Worm (Caenorhabditis elegans): Measurements from ENCODE around the gene C03H5.6.

ce11 chrII:370394-370793 lies 28.8 kb downstream of the C03H5.6 start:
- TF ChIP-seq nhr-28 (tag; optimal IDR thresholded peaks at IDR 0.05), result no peak
- TF ChIP-seq skn-1 (tag; optimal IDR thresholded peaks at IDR 0.05), result no peak
- no peak for TF ChIP-seq nhr-12 (tag; optimal IDR thresholded peaks at IDR 0.05)
- TF ChIP-seq snpc-4 (tag; optimal IDR thresholded peaks at IDR 0.05), result no peak
- TF ChIP-seq elt-3 (tag; optimal IDR thresholded peaks at IDR 0.05), result no peak
- no peak for TF ChIP-seq ztf-4 (tag; optimal IDR thresholded peaks at IDR 0.05)
- TF ChIP-seq aly-2 (tag; optimal IDR thresholded peaks at IDR 0.05), result no peak
- TF ChIP-seq ceh-9 (tag; optimal IDR thresholded peaks at IDR 0.05), result no peak
- TF ChIP-seq ceh-28 (tag; optimal IDR thresholded peaks at IDR 0.05), result no peak
- no peak for TF ChIP-seq mdl-1 (tag; optimal IDR thresholded peaks at IDR 0.05)
- TF ChIP-seq unc-62 (GFP tag; optimal IDR thresholded peaks at IDR 0.05), result no peak
- TF ChIP-seq fkh-10 (GFP tag; optimal IDR thresholded peaks at IDR 0.05), result no peak
- TF ChIP-seq egl-27 (tag; optimal IDR thresholded peaks at IDR 0.05), result no peak

Data from whole organism, L3 larva.